Fruit fly (Drosophila melanogaster) S2 (cell line): ENCODE measurements around the gene Nup160.

Experiments
- CG8478 ChIP-seq: fragments of >200 bp; optimal IDR thresholded peaks from 2 replicates; lab custom pipeline; 2018
- CTCF ChIP-seq, 2 experiments: fragments of >200 bp; optimal IDR thresholded peaks; 2 replicates each; lab custom pipeline; 2018

dm6 chr2L:11105320-11105719, 18.3 kb upstream of the Nup160 start:
- TF ChIP-seq CTCF (optimal IDR thresholded peaks at IDR 0.05; lab: Kevin White, UChicago) = no peak
- TF ChIP-seq CG8478 = no peak
